Worm (Caenorhabditis elegans): Measurements from ENCODE around the gene Y41C4A.9.

- TF ChIP-seq pha-4 (tag; optimal IDR thresholded peaks at IDR 0.05) = no peak
- TF ChIP-seq dmd-4 (tag; optimal IDR thresholded peaks at IDR 0.05; ENCODE audit: borderline replicate concordance) = no peak
- TF ChIP-seq gmeb-2 (tag; optimal IDR thresholded peaks at IDR 0.05) = no peak
- no peak for TF ChIP-seq pqm-1 (tag; optimal IDR thresholded peaks at IDR 0.05)
- no peak for TF ChIP-seq hlh-13 (GFP tag; optimal IDR thresholded peaks at IDR 0.05)
- TF ChIP-seq sox-2 (GFP tag; IDR thresholded peaks at IDR 0.05) = no peak
- TF ChIP-seq rnt-1 (tag; optimal IDR thresholded peaks at IDR 0.05) = no peak
- no peak for TF ChIP-seq ceh-18 (tag; optimal IDR thresholded peaks at IDR 0.05)
- TF ChIP-seq K09A11.1 (tag; optimal IDR thresholded peaks at IDR 0.05; ENCODE audit: insufficient read depth) = no peak
- TF ChIP-seq lin-11 (tag; optimal IDR thresholded peaks at IDR 0.05) = no peak
- no peak for TF ChIP-seq unc-3 (GFP tag; conservative IDR thresholded peaks at IDR 0.05)
- TF ChIP-seq unc-3 (tag; optimal IDR thresholded peaks at IDR 0.05) = no peak
- no peak for TF ChIP-seq unc-55 (GFP tag; optimal IDR thresholded peaks at IDR 0.05)
Measured at ce11 chrIII:11681461-11682014, 36.9 kb downstream of the Y41C4A.9 start.

All from whole organism, late embryonic.